Worm (Caenorhabditis elegans) whole organism, mixed stage, embryonic: ENCODE measurements around the gene K09F6.6.
A peak's percentile ranks its signal among the peaks of the same experiment; 100 is the strongest.

Experiments
- M03D4.4 ChIP-seq: sonication (generic microtip); optimal IDR thresholded peaks from 2 replicates; lab custom pipeline; 2017; ENCODE audit warnings: mild to moderate bottlenecking, missing genetic modification characterization, missing compliant biosample characterization
- bed-3 ChIP-seq: fragments of 200-800 bp; sonication (Bioruptor generic); optimal IDR thresholded peaks from 3 replicates; lab custom pipeline; 2018; ENCODE audit warnings: mild to moderate bottlenecking, missing genetic modification characterization, moderate library complexity, missing compliant biosample characterization
- blmp-1 ChIP-seq: fragments of 150-350 bp; optimal IDR thresholded peaks from 2 replicates; lab custom pipeline; 2014; ENCODE audit warnings: missing biosample characterization, missing genetic modification characterization
- ceh-39 ChIP-seq: fragments of 150-350 bp; optimal IDR thresholded peaks from 2 replicates; lab custom pipeline; 2014; ENCODE audit warnings: missing biosample characterization, missing genetic modification characterization
- ceh-43 ChIP-seq: fragments of 200-800 bp; sonication (Bioruptor generic); optimal IDR thresholded peaks from 2 replicates; lab custom pipeline; 2018; ENCODE audit warnings: mild to moderate bottlenecking, missing genetic modification characterization, moderate library complexity, missing compliant biosample characterization
- ces-1 ChIP-seq: fragments of 150-350 bp; optimal IDR thresholded peaks from 2 replicates; lab custom pipeline; 2014; ENCODE audit warnings: missing biosample characterization, missing genetic modification reagents, missing genetic modification characterization
- cnd-1 ChIP-seq: fragments of 200-800 bp; sonication (Bioruptor generic); optimal IDR thresholded peaks from 2 replicates; lab custom pipeline; 2018; ENCODE audit warnings: mild to moderate bottlenecking, missing genetic modification characterization, missing compliant biosample characterization
- drap-1 ChIP-seq: fragments of 200-800 bp; sonication (Bioruptor generic); optimal IDR thresholded peaks from 3 replicates; lab custom pipeline; 2018; ENCODE audit warnings: mild to moderate bottlenecking, missing genetic modification characterization, missing compliant biosample characterization
- elt-1 ChIP-seq: sonication (generic microtip); optimal IDR thresholded peaks from 2 replicates; lab custom pipeline; 2017; ENCODE audit warnings: missing genetic modification characterization, mild to moderate bottlenecking, missing compliant biosample characterization, antibody characterized with exemption, moderate library complexity, borderline replicate concordance; ENCODE audit not compliant: insufficient read depth
- elt-3 ChIP-seq: fragments of 150-350 bp; optimal IDR thresholded peaks from 2 replicates; lab custom pipeline; 2014; ENCODE audit warnings: missing biosample characterization, missing genetic modification characterization
- flh-1 ChIP-seq: fragments of 200-800 bp; sonication (Bioruptor generic); optimal IDR thresholded peaks from 2 replicates; lab custom pipeline; 2018; ENCODE audit warnings: mild to moderate bottlenecking, missing genetic modification characterization, moderate library complexity, missing compliant biosample characterization
- ham-2 ChIP-seq: fragments of 200-800 bp; sonication (Bioruptor generic); optimal IDR thresholded peaks from 2 replicates; lab custom pipeline; 2018; ENCODE audit warnings: mild to moderate bottlenecking, missing genetic modification characterization, missing compliant biosample characterization
- hlh-1 ChIP-seq: fragments of 150-350 bp; optimal IDR thresholded peaks from 2 replicates; lab custom pipeline; 2014; ENCODE audit warnings: missing biosample characterization, missing genetic modification reagents, missing genetic modification characterization
- lin-13 ChIP-seq: fragments of 150-350 bp; optimal IDR thresholded peaks from 2 replicates; lab custom pipeline; 2014; ENCODE audit warnings: missing biosample characterization, missing genetic modification characterization
- lin-32 ChIP-seq: fragments of 200-800 bp; sonication (Bioruptor generic); optimal IDR thresholded peaks from 2 replicates; lab custom pipeline; 2018; ENCODE audit warnings: mild to moderate bottlenecking, missing genetic modification characterization, missing compliant biosample characterization
- lsy-2 ChIP-seq: fragments of 150-350 bp; optimal IDR thresholded peaks from 2 replicates; lab custom pipeline; 2014; ENCODE audit warnings: missing biosample characterization, missing genetic modification characterization
- mab-5 ChIP-seq: fragments of 150-350 bp; optimal IDR thresholded peaks from 2 replicates; lab custom pipeline; 2014; ENCODE audit warnings: missing biosample characterization, missing genetic modification characterization
- mep-1 ChIP-seq: fragments of 150-350 bp; optimal IDR thresholded peaks from 2 replicates; lab custom pipeline; 2017; ENCODE audit warnings: missing biosample characterization, missing genetic modification reagents, missing genetic modification characterization, inconsistent platforms
- mls-2 ChIP-seq: sonication (generic microtip); optimal IDR thresholded peaks from 2 replicates; lab custom pipeline; 2016; ENCODE audit warnings: mild to moderate bottlenecking, missing genetic modification characterization, moderate library complexity, missing compliant biosample characterization
- nhr-12 ChIP-seq: fragments of 150-350 bp; optimal IDR thresholded peaks from 2 replicates; lab custom pipeline; 2014; ENCODE audit warnings: missing biosample characterization, missing genetic modification characterization
- nhr-2 ChIP-seq: fragments of 150-350 bp; optimal IDR thresholded peaks from 2 replicates; lab custom pipeline; 2014; ENCODE audit warnings: missing biosample characterization, missing genetic modification characterization
- pha-4 ChIP-seq: fragments of 150-350 bp; optimal IDR thresholded peaks from 2 replicates; lab custom pipeline; 2018; ENCODE audit warnings: missing biosample characterization, missing genetic modification reagents, missing genetic modification characterization
- sem-2 ChIP-seq: fragments of 200-800 bp; sonication (Bioruptor generic); optimal IDR thresholded peaks from 2 replicates; lab custom pipeline; 2018; ENCODE audit warnings: mild to moderate bottlenecking, missing genetic modification characterization, missing compliant biosample characterization
- snpc-4 ChIP-seq: fragments of 150-350 bp; optimal IDR thresholded peaks from 2 replicates; lab custom pipeline; 2014; ENCODE audit warnings: missing biosample characterization, missing genetic modification characterization
- sptf-1 ChIP-seq: sonication (generic microtip); optimal IDR thresholded peaks from 2 replicates; lab custom pipeline; 2017; ENCODE audit warnings: mild to moderate bottlenecking, missing genetic modification characterization, moderate library complexity, missing compliant biosample characterization
- tbx-8 ChIP-seq: fragments of 200-800 bp; sonication (Bioruptor generic); optimal IDR thresholded peaks from 2 replicates; lab custom pipeline; 2018; ENCODE audit warnings: mild to moderate bottlenecking, missing genetic modification characterization, moderate library complexity, missing compliant biosample characterization
- unc-120 ChIP-seq: sonication (generic microtip); optimal IDR thresholded peaks from 2 replicates; lab custom pipeline; 2017; ENCODE audit warnings: missing genetic modification characterization, missing compliant biosample characterization; ENCODE audit not compliant: poor library complexity, severe bottlenecking
- unc-39 ChIP-seq: fragments of 150-350 bp; optimal IDR thresholded peaks from 2 replicates; lab custom pipeline; 2014; ENCODE audit warnings: missing biosample characterization, missing genetic modification characterization
- zip-8 ChIP-seq: fragments of 150-350 bp; optimal IDR thresholded peaks from 2 replicates; lab custom pipeline; 2014; ENCODE audit warnings: missing biosample characterization, missing genetic modification characterization
- ztf-11 ChIP-seq: fragments of 150-350 bp; optimal IDR thresholded peaks from 2 replicates; lab custom pipeline; 2014; ENCODE audit warnings: missing biosample characterization, missing genetic modification characterization

K09F6.6 gene

ce11 chrII:2305507-2305906 lies 26.4 kb upstream of the K09F6.6 start:
- no peak for TF ChIP-seq ham-2 (GFP tag; lab: Kevin White, UChicago)
- TF ChIP-seq unc-120 (tag; lab: Kevin White, UChicago): no peak
- no peak for TF ChIP-seq unc-39 (tag; lab: Kevin White, UChicago)
- TF ChIP-seq hlh-1 (tag; lab: Kevin White, UChicago): no peak
- no peak for TF ChIP-seq blmp-1 (tag; lab: Kevin White, UChicago)
- TF ChIP-seq elt-3 (tag; lab: Kevin White, UChicago): no peak
- no peak for TF ChIP-seq lsy-2 (tag; lab: Kevin White, UChicago)
- TF ChIP-seq elt-1 (tag; lab: Kevin White, UChicago): no peak
- TF ChIP-seq pha-4 (tag; lab: Kevin White, UChicago): no peak
- no peak for TF ChIP-seq lin-32 (GFP tag; lab: Kevin White, UChicago)
- no peak for TF ChIP-seq drap-1 (GFP tag; lab: Kevin White, UChicago)
- TF ChIP-seq zip-8 (tag; lab: Kevin White, UChicago): no peak
- no peak for TF ChIP-seq mep-1 (tag; lab: Kevin White, UChicago)

DNA sequence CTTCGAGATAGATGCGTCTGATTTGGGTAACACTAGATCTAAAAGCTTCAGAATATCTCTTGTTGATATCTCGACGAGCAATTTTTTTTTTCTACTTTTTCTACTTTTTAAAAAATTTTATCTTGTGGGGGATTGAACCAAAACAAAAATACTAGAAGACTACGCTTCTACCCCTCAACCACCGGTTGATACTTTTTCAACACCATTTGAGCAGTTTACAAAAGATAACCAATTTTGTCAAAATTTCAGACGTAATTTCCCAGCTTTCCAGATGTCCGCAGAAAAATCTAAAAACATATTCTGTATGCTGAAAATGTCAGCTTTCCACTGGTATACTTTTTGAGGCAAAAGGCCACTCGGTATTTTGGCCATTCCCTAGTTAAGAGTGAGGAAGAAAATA lies 25.5 kb upstream of the K09F6.6 start:
- no peak for TF ChIP-seq unc-39 (tag; lab: Kevin White, UChicago)
- TF ChIP-seq zip-8 (tag; lab: Kevin White, UChicago): no peak
- no peak for TF ChIP-seq sptf-1 (tag; lab: Kevin White, UChicago)
- TF ChIP-seq pha-4 (tag; lab: Kevin White, UChicago): no peak
- no peak for TF ChIP-seq mab-5 (tag; lab: Kevin White, UChicago)
- TF ChIP-seq cnd-1 (tag; lab: Kevin White, UChicago): no peak
- no peak for TF ChIP-seq ham-2 (GFP tag; lab: Kevin White, UChicago)
- TF ChIP-seq tbx-8 (GFP tag; lab: Kevin White, UChicago): no peak
- no peak for TF ChIP-seq drap-1 (GFP tag; lab: Kevin White, UChicago)
- TF ChIP-seq, all 35 proteins: peak for 0

ce11 chrII:2302330-2302729 lies 23.2 kb upstream of the K09F6.6 start, which contains the start of gene B0281.6:
Gene B0281.6, minus strand, starts transcription at chrII:2302430.
- no peak for TF ChIP-seq flh-1 (GFP tag; lab: Kevin White, UChicago)
- TF ChIP-seq elt-3 (tag; lab: Kevin White, UChicago): no peak
- no peak for TF ChIP-seq drap-1 (GFP tag; lab: Kevin White, UChicago)
- no peak for TF ChIP-seq elt-1 (tag; lab: Kevin White, UChicago)
- TF ChIP-seq sptf-1 (tag; lab: Kevin White, UChicago): no peak
- no peak for TF ChIP-seq nhr-12 (tag; lab: Kevin White, UChicago)
- no peak for TF ChIP-seq lin-13 (tag; lab: Kevin White, UChicago)
- no peak for TF ChIP-seq blmp-1 (tag; lab: Kevin White, UChicago)
- no peak for TF ChIP-seq bed-3 (GFP tag; lab: Kevin White, UChicago)
- no peak for TF ChIP-seq nhr-2 (tag; lab: Kevin White, UChicago)
- TF ChIP-seq ces-1: no peak

DNA sequence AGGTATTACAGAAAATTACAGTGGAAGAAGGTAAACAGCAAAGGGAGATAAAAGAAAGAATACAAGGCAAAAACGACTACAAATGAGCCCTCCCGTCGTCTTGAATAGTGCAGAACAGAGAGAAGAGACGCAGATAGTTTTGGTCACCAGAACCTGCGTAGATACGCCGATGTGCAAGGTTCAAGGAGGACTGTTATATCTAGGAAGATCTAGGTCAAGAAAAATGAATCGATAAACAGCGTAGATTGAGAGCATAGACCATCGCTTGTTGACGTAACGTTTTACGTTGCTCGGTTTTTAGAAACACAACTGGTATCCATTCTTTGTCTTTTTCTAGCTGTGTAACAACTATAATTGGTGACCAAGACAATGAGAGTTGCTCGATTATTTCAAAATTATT lies 21.8 kb upstream of the K09F6.6 start, which contains the start of gene B0281.5:
Gene B0281.5 (minus strand): TSS at position 101 of the 400 bp plus-strand sequence.
- TF ChIP-seq nhr-2 (tag; lab: Kevin White, UChicago) (peak; percentile 37), ceh-39 (tag; lab: Kevin White, UChicago) (peak; percentile 21), lsy-2 (tag; lab: Kevin White, UChicago) (no peak)

DNA sequence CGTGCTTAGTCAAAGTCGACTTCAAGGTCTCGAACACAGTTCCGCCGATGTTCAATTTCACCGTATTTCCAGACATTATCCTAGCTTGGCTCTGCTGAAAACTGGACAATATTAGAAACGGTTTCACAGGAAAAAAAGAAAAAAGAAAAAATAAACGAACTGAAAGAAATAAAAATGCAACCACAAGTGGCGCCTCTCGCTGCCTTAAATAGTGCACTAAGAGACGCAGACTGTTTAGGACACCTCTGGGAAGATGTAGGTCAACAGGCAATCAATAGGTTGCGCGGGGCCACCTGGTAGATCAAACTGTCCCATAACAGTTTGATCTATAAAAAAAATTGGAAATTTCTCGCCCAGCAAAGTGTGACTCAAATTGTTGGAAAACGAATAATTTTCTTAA lies 19.6 kb upstream of the K09F6.6 start, which contains the start of gene B0281.4:
Gene B0281.4 (minus strand): TSS at position 101 of the 400 bp plus-strand sequence.
- TF ChIP-seq tbx-8 (GFP tag; lab: Kevin White, UChicago) (no peak), mep-1 (tag; lab: Kevin White, UChicago) (no peak), mab-5 (tag; lab: Kevin White, UChicago) (no peak), unc-120 (tag; lab: Kevin White, UChicago) (no peak), mls-2 (tag; lab: Kevin White, UChicago) (no peak), snpc-4 (no peak), unc-39 (tag; lab: Kevin White, UChicago) (no peak), lin-32 (GFP tag; lab: Kevin White, UChicago) (no peak), ceh-43 (GFP tag; lab: Kevin White, UChicago) (no peak), ztf-11 (tag; lab: Kevin White, UChicago) (no peak), M03D4.4 (tag; lab: Kevin White, UChicago) (no peak), elt-1 (tag; lab: Kevin White, UChicago) (no peak), cnd-1 (tag; lab: Kevin White, UChicago) (no peak), blmp-1 (tag; lab: Kevin White, UChicago) (no peak), sem-2 (GFP tag; lab: Kevin White, UChicago) (no peak)
